Fruit fly (Drosophila melanogaster): Measurements from ENCODE around the gene Jhbp4.

The Jhbp4 gene

DNA sequence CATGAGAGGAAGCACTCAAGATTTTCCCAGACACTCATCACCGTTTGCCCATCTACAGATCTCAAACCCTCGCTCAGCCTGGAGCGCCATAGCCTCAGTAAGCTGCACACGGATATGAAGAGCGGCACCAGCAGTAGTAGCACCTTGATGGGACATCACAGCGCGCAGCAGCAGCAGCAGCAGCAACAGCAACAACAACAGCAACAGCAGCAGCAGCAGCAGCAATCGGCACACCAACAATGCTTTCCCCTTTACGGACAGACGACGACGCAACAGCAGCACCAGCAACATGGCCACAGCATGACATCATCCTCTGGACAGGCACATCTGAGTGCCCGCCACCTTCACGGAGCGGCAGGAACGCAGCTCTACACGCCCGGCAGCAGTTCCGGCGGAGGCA, 3.7 kb upstream of the Jhbp4 start:
- no peak for TF ChIP-seq Dll (optimal IDR thresholded peaks at IDR 0.05)
- no peak for TF ChIP-seq EcR (GFP tag; optimal IDR thresholded peaks at IDR 0.05)
- no peak for TF ChIP-seq CG8478 (optimal IDR thresholded peaks at IDR 0.05)
- TF ChIP-seq psq (optimal IDR thresholded peaks at IDR 0.05), result no peak
- no peak for TF ChIP-seq pan (optimal IDR thresholded peaks at IDR 0.05)
- TF ChIP-seq usp (GFP tag; optimal IDR thresholded peaks at IDR 0.05), result no peak

DNA sequence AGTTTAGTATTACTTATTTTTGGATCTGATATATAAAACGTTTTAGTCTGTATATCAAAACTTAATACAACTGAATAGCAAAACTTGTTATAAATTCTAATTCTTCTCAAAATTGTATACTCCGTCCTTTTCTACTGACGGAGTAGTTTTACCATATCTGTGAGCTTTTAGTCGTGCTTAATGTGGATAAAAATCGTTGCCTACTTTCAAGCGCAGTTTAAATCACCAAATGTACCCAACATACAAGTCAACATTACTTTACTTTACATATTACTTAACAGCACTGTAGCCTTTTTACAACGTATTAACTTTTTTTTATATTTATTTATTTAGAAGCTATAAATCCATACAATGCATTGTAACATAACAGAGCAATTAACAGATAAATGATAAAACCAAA, 2.4 kb upstream of the Jhbp4 start:
- TF ChIP-seq CG8478 (optimal IDR thresholded peaks at IDR 0.05) (no peak), usp (GFP tag; optimal IDR thresholded peaks at IDR 0.05) (no peak), pan (optimal IDR thresholded peaks at IDR 0.05) (no peak), EcR (GFP tag; optimal IDR thresholded peaks at IDR 0.05) (no peak), psq (optimal IDR thresholded peaks at IDR 0.05) (no peak), Dll (optimal IDR thresholded peaks at IDR 0.05) (no peak)

DNA sequence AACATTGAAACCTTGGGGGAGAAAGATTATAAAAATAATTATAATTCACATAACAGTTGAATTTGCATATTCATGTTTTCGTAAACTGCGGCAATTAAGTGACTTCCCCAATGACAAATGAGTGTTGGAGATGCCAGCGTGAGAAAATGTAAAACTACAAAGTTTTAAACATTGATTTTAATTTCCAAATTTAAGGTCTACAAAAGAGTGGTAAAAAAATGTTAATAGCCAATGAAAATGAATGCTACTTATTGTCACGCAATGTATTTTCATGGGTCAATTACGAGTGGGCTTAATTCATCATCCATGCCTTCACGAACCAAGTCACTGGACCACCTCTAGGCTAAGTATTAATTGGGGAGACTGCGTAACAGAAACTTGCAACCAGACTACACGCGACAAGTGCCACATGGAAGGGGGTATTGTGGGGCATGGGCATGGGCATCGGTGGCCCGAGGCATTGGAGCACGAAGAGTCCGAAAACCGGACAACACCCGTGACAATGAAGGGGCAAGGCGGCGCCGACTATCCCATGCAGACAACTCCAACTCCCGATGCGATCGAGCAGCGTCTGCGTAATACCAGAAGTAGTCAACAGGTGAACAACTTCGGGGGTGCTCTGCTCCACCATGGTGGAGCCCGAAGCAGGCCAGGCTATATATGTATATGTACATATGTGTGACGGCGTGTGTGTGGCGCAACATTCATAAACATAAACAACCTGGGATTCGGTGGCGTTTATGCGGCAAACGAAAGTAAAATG, 980 bp upstream of the Jhbp4 start:
- TF ChIP-seq CG8478 (optimal IDR thresholded peaks at IDR 0.05) (no peak), EcR (GFP tag; optimal IDR thresholded peaks at IDR 0.05) (peak in 1 of 2 experiments; percentile 34)

DNA sequence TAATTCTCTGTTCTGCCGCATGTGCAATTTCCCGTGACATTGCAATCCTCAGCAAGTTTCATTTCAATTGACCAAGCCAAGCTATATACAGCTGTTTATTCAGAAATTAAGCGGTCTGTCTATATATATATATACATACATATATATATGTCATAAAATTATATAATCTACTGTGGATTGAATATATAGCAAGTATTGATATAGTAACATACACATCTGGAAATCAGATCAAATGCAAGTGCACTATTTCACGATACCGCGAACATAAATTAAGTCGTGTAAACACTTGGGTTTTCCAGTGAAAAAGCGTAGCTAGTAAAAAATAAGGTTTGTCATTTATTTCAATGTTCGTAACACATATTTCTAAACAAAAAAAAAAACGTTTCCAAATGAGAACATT, 2.7 kb downstream of the Jhbp4 start, which contains the start of gene Jhbp5:
TSS of gene Jhbp5 (minus strand) at position 101 of the 400 bp plus-strand sequence.
- TF ChIP-seq usp (GFP tag; optimal IDR thresholded peaks at IDR 0.05), result no peak
- no peak for TF ChIP-seq psq (optimal IDR thresholded peaks at IDR 0.05)

DNA sequence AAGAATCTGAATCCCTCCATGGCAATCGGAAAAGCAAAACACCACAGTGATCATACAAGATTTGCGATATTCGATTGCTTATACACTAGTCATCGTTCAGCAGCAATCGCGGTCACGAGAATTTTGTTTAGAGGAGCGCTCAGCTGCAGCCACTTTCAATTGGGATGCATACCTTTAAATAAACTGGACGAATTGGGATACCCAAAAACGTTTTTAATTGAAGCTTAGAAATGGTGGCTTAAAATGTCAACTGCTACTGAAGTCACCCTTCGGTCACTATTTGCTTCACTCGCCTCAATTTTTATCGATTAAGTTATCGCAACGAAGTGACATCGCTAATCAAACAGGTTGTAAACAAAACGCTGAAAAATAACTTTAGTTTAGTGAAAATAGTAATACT, 6.1 kb downstream of the Jhbp4 start, which contains the start of the genes IKKbeta and CG5013:
TSS of gene IKKbeta (minus strand) at position 53 of the 400 bp plus-strand sequence.
TSS of gene CG5013 (plus strand) at position 302 of the 400 bp plus-strand sequence.
- TF ChIP-seq psq (optimal IDR thresholded peaks at IDR 0.05), result no peak
- no peak for TF ChIP-seq pan (optimal IDR thresholded peaks at IDR 0.05)
- TF ChIP-seq usp (GFP tag; optimal IDR thresholded peaks at IDR 0.05), result no peak
- no peak for TF ChIP-seq CG8478 (optimal IDR thresholded peaks at IDR 0.05)
- no peak for TF ChIP-seq EcR (GFP tag; optimal IDR thresholded peaks at IDR 0.05)
- TF ChIP-seq Dll (optimal IDR thresholded peaks at IDR 0.05), result no peak

DNA sequence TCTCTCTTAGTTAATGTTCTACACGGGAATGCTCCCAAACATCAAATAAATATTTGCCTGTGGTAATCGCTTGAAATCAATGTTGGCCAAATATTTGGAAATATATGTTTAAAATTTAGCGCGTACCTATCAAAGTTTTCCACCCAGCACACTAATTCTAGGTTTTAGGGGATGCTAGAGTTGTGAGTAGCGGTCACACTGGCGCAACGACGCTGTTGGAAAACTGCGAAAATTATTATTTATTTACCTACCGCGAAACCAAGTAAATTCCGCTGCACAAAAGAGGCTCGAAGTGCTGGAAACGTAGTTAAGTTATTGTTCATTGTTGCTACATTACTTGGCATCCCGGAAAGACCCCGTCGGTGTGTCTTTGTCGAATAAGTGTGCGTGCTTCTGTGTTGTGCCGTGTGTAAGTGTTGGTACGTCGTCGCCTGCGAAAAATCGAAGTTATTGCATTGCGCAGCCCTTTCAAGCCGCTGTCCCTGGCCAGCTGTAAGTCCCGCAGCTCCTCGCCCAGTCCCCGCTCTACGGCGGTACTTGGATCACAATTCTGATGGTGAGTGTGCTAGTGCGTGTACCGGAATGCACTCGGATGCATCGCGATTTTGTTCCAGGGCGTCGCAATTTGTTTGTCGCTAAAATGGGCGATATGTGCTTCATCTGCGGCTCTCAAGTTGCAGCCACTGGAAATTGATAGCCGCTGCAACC, 7.5 kb downstream of the Jhbp4 start, which contains the start of gene msps:
TSS of gene msps (plus strand) at position 181 of the 708 bp plus-strand sequence.
- TF ChIP-seq EcR (GFP tag; optimal IDR thresholded peaks at IDR 0.05) (no peak), Dll (optimal IDR thresholded peaks at IDR 0.05) (no peak), pan (optimal IDR thresholded peaks at IDR 0.05) (no peak), psq (optimal IDR thresholded peaks at IDR 0.05) (no peak), CG8478 (optimal IDR thresholded peaks at IDR 0.05) (no peak), usp (GFP tag; optimal IDR thresholded peaks at IDR 0.05) (no peak)

DNA sequence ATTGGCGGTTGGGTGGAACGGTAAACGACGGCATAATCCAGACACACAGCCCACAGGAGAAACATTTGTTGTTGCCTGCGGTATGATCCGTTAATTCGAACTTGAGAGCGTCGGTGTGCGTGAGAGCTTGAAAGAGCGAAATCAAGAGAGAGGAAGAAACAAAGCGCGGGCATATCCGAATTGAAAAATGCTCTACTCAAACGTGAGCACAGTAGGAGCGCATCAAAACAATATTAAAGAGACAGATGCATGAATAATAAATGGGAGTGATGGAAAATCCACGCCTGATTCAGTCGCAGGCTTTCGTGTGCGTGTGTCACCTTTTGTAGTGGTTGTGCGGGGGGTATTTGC, 8.0 kb downstream of the Jhbp4 start:
- TF ChIP-seq Dll (optimal IDR thresholded peaks at IDR 0.05) (no peak), pan (optimal IDR thresholded peaks at IDR 0.05) (no peak), usp (GFP tag; optimal IDR thresholded peaks at IDR 0.05) (no peak), CG8478 (optimal IDR thresholded peaks at IDR 0.05) (no peak), EcR (GFP tag; optimal IDR thresholded peaks at IDR 0.05) (no peak), psq (optimal IDR thresholded peaks at IDR 0.05) (no peak)

DNA sequence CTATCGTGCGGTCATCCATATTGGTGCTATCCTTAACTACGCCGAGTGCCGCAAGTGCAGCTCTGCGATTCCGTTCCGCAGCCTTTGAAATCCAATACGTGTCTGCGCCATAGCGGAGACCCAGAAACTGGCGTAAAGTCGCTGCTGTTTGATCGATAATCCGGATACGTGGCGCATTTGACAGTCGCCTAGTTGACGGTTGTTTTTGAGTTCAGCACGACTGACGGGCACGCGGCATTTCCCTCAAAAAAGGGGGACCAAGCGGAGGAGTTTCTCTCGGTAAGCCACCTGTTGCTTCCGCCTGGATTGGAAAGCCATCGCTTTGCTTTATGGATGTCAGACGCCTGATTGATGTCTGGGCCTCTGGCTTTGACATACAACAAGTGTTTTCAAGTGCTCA, 24.2 kb downstream of the Jhbp4 start, which contains the start of gene CG10185:
TSS of gene CG10185 (minus strand) at position 101 of the 400 bp plus-strand sequence.
- TF ChIP-seq CG8478 (optimal IDR thresholded peaks at IDR 0.05) (no peak), EcR (GFP tag; optimal IDR thresholded peaks at IDR 0.05) (no peak), psq (optimal IDR thresholded peaks at IDR 0.05) (no peak), usp (GFP tag; optimal IDR thresholded peaks at IDR 0.05) (no peak), pan (optimal IDR thresholded peaks at IDR 0.05) (no peak), Dll (optimal IDR thresholded peaks at IDR 0.05) (no peak)

DNA sequence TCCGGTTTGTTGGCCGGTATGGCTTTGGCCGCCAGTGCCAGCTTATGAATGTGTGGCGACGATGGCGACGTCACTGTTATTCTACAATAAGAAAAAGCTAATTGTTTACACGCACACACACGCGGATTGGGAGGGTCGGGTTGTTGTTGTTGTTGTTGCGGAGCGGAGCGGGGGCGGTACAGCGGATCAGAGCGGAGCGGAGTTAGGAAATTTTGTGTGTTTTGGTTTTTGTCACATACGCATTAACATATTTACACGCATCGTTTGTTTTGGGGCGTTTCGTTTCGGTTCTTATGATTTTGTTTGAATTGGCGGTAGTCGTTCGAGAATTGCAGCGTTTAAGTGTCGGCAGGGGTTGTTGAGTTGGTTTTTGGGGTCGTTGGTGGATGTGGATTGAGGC, 26.0 kb downstream of the Jhbp4 start:
- TF ChIP-seq psq (optimal IDR thresholded peaks at IDR 0.05) (no peak), EcR (GFP tag; optimal IDR thresholded peaks at IDR 0.05) (no peak), usp (GFP tag; optimal IDR thresholded peaks at IDR 0.05) (no peak), Dll (optimal IDR thresholded peaks at IDR 0.05) (no peak), CG8478 (optimal IDR thresholded peaks at IDR 0.05) (no peak), pan (optimal IDR thresholded peaks at IDR 0.05) (no peak)

DNA sequence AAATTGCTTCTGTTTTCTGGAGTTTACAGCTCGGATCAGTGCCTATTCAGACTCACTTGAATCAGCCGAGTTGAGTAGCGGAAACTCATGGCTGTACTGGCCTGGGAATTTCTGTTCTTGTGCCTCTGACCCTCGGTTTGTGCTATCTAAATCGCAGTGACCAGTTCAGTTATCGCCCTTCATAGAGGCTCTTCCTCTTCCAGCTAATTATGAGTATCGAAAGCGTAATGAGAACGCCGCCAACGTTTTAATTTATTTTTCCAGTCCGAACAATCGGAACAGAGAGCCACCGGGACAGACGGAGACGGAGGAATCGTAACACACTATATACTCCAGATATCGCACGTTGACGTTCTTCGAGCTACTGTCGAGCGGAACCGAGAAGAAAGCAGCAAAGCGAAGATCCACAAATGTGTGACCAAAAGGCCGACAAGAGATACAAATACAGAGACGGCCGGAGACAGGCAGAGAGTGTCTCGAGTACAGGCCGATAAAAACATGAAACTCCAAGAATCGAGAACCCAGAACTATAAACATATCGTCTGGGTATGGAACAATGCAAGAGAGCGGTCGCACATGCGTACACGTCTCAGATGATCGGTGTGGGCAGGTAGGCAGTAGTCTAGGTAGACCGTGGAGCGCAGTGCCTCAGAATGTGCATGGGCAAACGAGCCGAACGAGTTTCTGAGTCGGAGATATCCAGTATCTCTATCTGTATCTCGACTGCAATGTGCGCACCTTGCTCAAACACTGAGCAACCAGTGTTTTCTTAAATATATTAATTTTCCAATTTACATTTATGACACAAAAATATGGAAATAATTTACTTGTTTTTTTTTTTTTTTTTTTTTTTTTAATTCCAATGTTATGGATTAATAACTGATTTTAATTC, 28.6 kb downstream of the Jhbp4 start:
- TF ChIP-seq usp (GFP tag; optimal IDR thresholded peaks at IDR 0.05), result no peak
- TF ChIP-seq Dll (optimal IDR thresholded peaks at IDR 0.05), result no peak
- no peak for TF ChIP-seq psq (optimal IDR thresholded peaks at IDR 0.05)
- TF ChIP-seq pan (optimal IDR thresholded peaks at IDR 0.05), result no peak
- no peak for TF ChIP-seq CG8478 (optimal IDR thresholded peaks at IDR 0.05)
- no peak for TF ChIP-seq EcR (GFP tag; optimal IDR thresholded peaks at IDR 0.05)

DNA sequence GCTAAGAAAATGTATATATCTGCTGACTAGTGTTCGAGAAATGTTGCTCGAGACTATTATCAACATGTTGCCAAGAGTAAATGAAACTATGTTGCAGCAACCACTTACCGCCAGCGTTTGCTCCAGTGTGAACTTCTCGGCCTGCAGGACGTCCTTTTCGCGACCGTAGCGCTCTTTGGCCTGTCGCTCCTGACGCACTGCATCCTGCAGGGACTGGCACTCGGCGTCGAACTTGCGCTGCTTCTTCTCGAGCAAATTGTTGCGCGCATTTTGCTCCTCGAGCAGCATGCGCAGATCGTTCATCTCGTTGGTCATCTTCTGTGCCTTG, 29.2 kb downstream of the Jhbp4 start:
- no peak for TF ChIP-seq psq (optimal IDR thresholded peaks at IDR 0.05)
- TF ChIP-seq usp (GFP tag; optimal IDR thresholded peaks at IDR 0.05), result no peak
- TF ChIP-seq Dll (optimal IDR thresholded peaks at IDR 0.05), result no peak
- TF ChIP-seq CG8478 (optimal IDR thresholded peaks at IDR 0.05), result no peak
- no peak for TF ChIP-seq pan (optimal IDR thresholded peaks at IDR 0.05)
- TF ChIP-seq EcR (GFP tag; optimal IDR thresholded peaks at IDR 0.05), result no peak
